Worm (Caenorhabditis elegans) whole organism, L4/young adult: ENCODE measurements around the gene cyp-25A3.
"Not testable (repeated sequence)": the region's sequence is repeated elsewhere in the genome, so short reads cannot be mapped to it uniquely, and the experiment has no call there.

Experiments
- W03F9.2 ChIP-seq: fragments of 150-350 bp; optimal IDR thresholded peaks from 2 replicates; lab custom pipeline; 2014; ENCODE audit warnings: missing biosample characterization, missing genetic modification characterization
- dao-5 ChIP-seq: sonication (generic microtip); optimal IDR thresholded peaks from 2 replicates; lab custom pipeline; 2016; ENCODE audit warnings: missing genotype, missing genetic modification characterization, moderate library complexity, missing compliant biosample characterization
- him-1 ChIP-seq: sonication (generic microtip); optimal IDR thresholded peaks from 2 replicates; lab custom pipeline; 2016; ENCODE audit warnings: missing genotype, missing genetic modification reagents, missing genetic modification characterization, missing compliant biosample characterization

- TF ChIP-seq dao-5 (tag; lab: Kevin White, UChicago); W03F9.2 (tag; lab: Kevin White, UChicago); him-1: not testable (repeated sequence)
Observed at ce11 chrIII:3840279-3840678, 744 bp upstream of the cyp-25A3 start, which contains the start of gene C36A4.11.
